Fruit fly (Drosophila melanogaster): Measurements from ENCODE around the gene CG11722.

The CG11722 gene

DNA sequence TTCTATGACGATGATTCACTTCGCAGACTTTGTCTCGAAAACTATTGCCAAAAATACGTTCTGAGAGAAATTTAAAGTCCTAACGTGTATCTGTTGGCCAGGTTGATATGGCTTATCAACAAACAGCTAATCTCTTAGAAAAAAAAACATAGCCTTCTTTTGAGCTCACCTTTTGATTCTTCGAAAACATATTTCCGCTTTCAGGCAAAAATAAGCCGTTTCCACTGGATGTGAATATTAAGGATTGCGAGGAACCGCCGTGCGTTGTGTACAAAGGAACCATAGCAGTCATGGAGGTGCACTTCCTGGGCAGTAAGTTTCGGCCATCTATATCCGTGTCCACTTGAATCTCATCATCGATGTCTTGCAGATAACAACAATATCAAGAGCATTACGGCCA is 8.2 kb upstream of the CG11722 start (continued):
- no peak for TF ChIP-seq Dip3 (GFP tag; optimal IDR thresholded peaks at IDR 0.05)
- TF ChIP-seq CG10959 (GFP tag; IDR thresholded peaks at IDR 0.05) = no peak
- no peak for TF ChIP-seq CG11247 (GFP tag; IDR thresholded peaks at IDR 0.05)
- TF ChIP-seq croc (GFP tag; conservative IDR thresholded peaks at IDR 0.05) = no peak
- TF ChIP-seq CG15479 (GFP tag; optimal IDR thresholded peaks at IDR 0.05) = no peak
- no peak for TF ChIP-seq CG7372 (GFP tag; IDR thresholded peaks at IDR 0.05)
- TF ChIP-seq CG4854 (GFP tag; optimal IDR thresholded peaks at IDR 0.05) = no peak
- TF ChIP-seq CG12104 (GFP tag; optimal IDR thresholded peaks at IDR 0.05) = no peak
- TF ChIP-seq pzg (GFP tag; optimal IDR thresholded peaks at IDR 0.05) = no peak
- TF ChIP-seq CG4820 (GFP tag; optimal IDR thresholded peaks at IDR 0.05) = no peak
- no peak for TF ChIP-seq cas (GFP tag; IDR thresholded peaks at IDR 0.05)
- no peak for TF ChIP-seq CG18262 (tag; optimal IDR thresholded peaks at IDR 0.05)
- no peak for TF ChIP-seq CG7963 (GFP tag; IDR thresholded peaks at IDR 0.05; ENCODE audit: partially characterized antibody)
- no peak for TF ChIP-seq Six4 (GFP tag; optimal IDR thresholded peaks at IDR 0.05)
- TF ChIP-seq gt (GFP tag; IDR thresholded peaks at IDR 0.05) = no peak
- no peak for TF ChIP-seq YL-1 (GFP tag; optimal IDR thresholded peaks at IDR 0.05)
- TF ChIP-seq Lhr (GFP tag; optimal IDR thresholded peaks at IDR 0.05) = no peak
- TF ChIP-seq CG14710 (tag; optimal IDR thresholded peaks at IDR 0.05) = no peak
- TF ChIP-seq twi (tag; optimal IDR thresholded peaks at IDR 0.05) = no peak
- no peak for TF ChIP-seq CG14014 (GFP tag; IDR thresholded peaks at IDR 0.05)
- TF ChIP-seq Hmr (GFP tag; optimal IDR thresholded peaks at IDR 0.05) = peak; percentile 7
- no peak for TF ChIP-seq Hr39 (optimal IDR thresholded peaks at IDR 0.05)
- TF ChIP-seq az2 (GFP tag; optimal IDR thresholded peaks at IDR 0.05) = no peak
- TF ChIP-seq gcm (GFP tag; optimal IDR thresholded peaks at IDR 0.05) = no peak
- TF ChIP-seq otp (GFP tag; IDR thresholded peaks at IDR 0.05) = no peak
- TF ChIP-seq CG13775 (GFP tag; optimal IDR thresholded peaks at IDR 0.05) = no peak
- no peak for TF ChIP-seq Sox102F (GFP tag; optimal IDR thresholded peaks at IDR 0.05)
- TF ChIP-seq Chrac-16 (GFP tag; optimal IDR thresholded peaks at IDR 0.05) = no peak
- no peak for TF ChIP-seq CG30403 (GFP tag; optimal IDR thresholded peaks at IDR 0.05)
- no peak for TF ChIP-seq CG6791 (GFP tag; IDR thresholded peaks at IDR 0.05; ENCODE audit: partially characterized antibody)
- TF ChIP-seq CG17186 (GFP tag; optimal IDR thresholded peaks at IDR 0.05) = no peak
- no peak for TF ChIP-seq emc (GFP tag; optimal IDR thresholded peaks at IDR 0.05)
- no peak for TF ChIP-seq CG1792 (GFP tag; optimal IDR thresholded peaks at IDR 0.05)
- no peak for TF ChIP-seq luna (GFP tag; optimal IDR thresholded peaks at IDR 0.05)
- no peak for TF ChIP-seq CG1647 (GFP tag; optimal IDR thresholded peaks at IDR 0.05)
- peak; percentile 13 for TF ChIP-seq grn (GFP tag; optimal IDR thresholded peaks at IDR 0.05)
- no peak for TF ChIP-seq zen2 (GFP tag; IDR thresholded peaks at IDR 0.05; ENCODE audit: partially characterized antibody)
- TF ChIP-seq CG5245 (GFP tag; optimal IDR thresholded peaks at IDR 0.05) = no peak
- TF ChIP-seq tio (GFP tag; optimal IDR thresholded peaks at IDR 0.05) = no peak
- TF ChIP-seq Nf-YC (tag; optimal IDR thresholded peaks at IDR 0.05) = no peak
- TF ChIP-seq CG12071 (GFP tag; optimal IDR thresholded peaks at IDR 0.05) = no peak
- no peak for TF ChIP-seq Mes4 (GFP tag; optimal IDR thresholded peaks at IDR 0.05)
- TF ChIP-seq CG10462 (GFP tag; optimal IDR thresholded peaks at IDR 0.05) = no peak
- TF ChIP-seq CG12155 (GFP tag; optimal IDR thresholded peaks at IDR 0.05) = no peak
- TF ChIP-seq Sox100B (GFP tag; optimal IDR thresholded peaks at IDR 0.05) = peak; percentile 9
- no peak for TF ChIP-seq Spps (tag; optimal IDR thresholded peaks at IDR 0.05)
- no peak for TF ChIP-seq slbo (GFP tag; IDR thresholded peaks at IDR 0.05)
- TF ChIP-seq pnt (GFP tag; optimal IDR thresholded peaks at IDR 0.05) = no peak
- TF ChIP-seq CG3281 (GFP tag; optimal IDR thresholded peaks at IDR 0.05) = peak; percentile 43
- no peak for TF ChIP-seq Bgb (GFP tag; IDR thresholded peaks at IDR 0.05; ENCODE audit: partially characterized antibody)
- TF ChIP-seq chm (GFP tag; IDR thresholded peaks at IDR 0.05) = peak; percentile 20; the same call in 1 of the 2 replicates
- TF ChIP-seq CG4730 (GFP tag; IDR thresholded peaks at IDR 0.05) = no peak
- TF ChIP-seq CG18011 (GFP tag; optimal IDR thresholded peaks at IDR 0.05) = no peak

All from whole organism, embryonic.